Worm (Caenorhabditis elegans): Measurements from ENCODE around the gene affl-1.

DNA sequence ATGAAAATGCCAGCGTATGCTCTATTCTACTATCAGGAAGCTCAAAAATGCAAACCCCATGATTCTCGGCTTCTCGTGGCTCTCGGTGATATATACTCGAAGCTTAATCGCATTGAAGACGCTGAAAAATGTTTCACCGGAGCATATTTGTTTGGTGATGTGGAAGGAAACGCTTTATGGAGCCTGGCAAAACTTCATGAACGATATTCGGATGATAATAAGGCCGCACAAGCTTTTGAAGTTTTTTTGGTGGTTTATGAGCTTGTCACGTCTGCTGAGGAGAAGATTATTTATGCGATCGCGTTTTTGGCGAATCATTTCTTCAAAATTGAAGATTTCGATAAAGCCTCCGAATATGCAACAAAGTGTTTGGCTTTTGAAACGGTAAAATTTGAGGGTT is 41.2 kb downstream of the affl-1 start:
- TF ChIP-seq pha-4 (tag; optimal IDR thresholded peaks at IDR 0.05) (no peak), snpc-4 (tag; optimal IDR thresholded peaks at IDR 0.05) (no peak), elt-3 (tag; optimal IDR thresholded peaks at IDR 0.05) (no peak), unc-120 (tag; optimal IDR thresholded peaks at IDR 0.05; ENCODE audit: poor library complexity, severe bottlenecking) (no peak), nhr-28 (tag; optimal IDR thresholded peaks at IDR 0.05) (no peak), cnd-1 (tag; optimal IDR thresholded peaks at IDR 0.05) (no peak), bed-3 (GFP tag; optimal IDR thresholded peaks at IDR 0.05) (no peak), lsy-2 (tag; optimal IDR thresholded peaks at IDR 0.05) (no peak), nhr-2 (tag; optimal IDR thresholded peaks at IDR 0.05) (no peak), ceh-39 (tag; optimal IDR thresholded peaks at IDR 0.05) (no peak), mep-1 (tag; optimal IDR thresholded peaks at IDR 0.05) (no peak)

Data from whole organism, mixed stage, embryonic.